Worm (Caenorhabditis elegans) whole organism, midembryonic: Measurements from ENCODE around the gene H20J04.1.

Source experiments
- T22C8.4 ChIP-seq: fragments of 200-800 bp; sonication (Bioruptor generic); IDR thresholded peaks from 2 replicates; pipeline ENCODE4 v1.3.6; 2022; ENCODE audit warnings: missing genetic modification characterization, missing compliant biosample characterization
- cog-1 ChIP-seq: sonication (generic microtip); optimal IDR thresholded peaks from 2 replicates; lab custom pipeline; 2016; ENCODE audit warnings: missing genetic modification characterization, missing compliant biosample characterization
- flt-1 ChIP-seq: fragments of 200-800 bp; sonication (Bioruptor generic); IDR thresholded peaks from 2 replicates; pipeline ENCODE4 v1.3.6; 2022; ENCODE audit warnings: missing genetic modification characterization, missing compliant biosample characterization
- klf-2 ChIP-seq: fragments of 200-800 bp; sonication (Bioruptor generic); conservative IDR thresholded peaks from 2 replicates; pipeline ENCODE4 v1.3.6; 2022; ENCODE audit warnings: missing genetic modification reagents, missing genetic modification characterization, missing compliant biosample characterization
- med-1 ChIP-seq: sonication (generic microtip); optimal IDR thresholded peaks from 2 replicates; lab custom pipeline; 2017; ENCODE audit warnings: missing genetic modification characterization, mild to moderate bottlenecking, missing compliant biosample characterization, antibody characterized with exemption, missing genetic modification reagents; ENCODE audit not compliant: insufficient read depth
- ref-1 ChIP-seq: fragments of 200-800 bp; sonication (Bioruptor generic); conservative IDR thresholded peaks from 2 replicates; pipeline ENCODE4 v1.3.6; 2022; ENCODE audit warnings: missing genetic modification reagents, missing genetic modification characterization, missing compliant biosample characterization
- tab-1 ChIP-seq: fragments of 200-800 bp; sonication (Bioruptor generic); IDR thresholded peaks from 2 replicates; pipeline ENCODE4 v1.3.6; 2022; ENCODE audit warnings: missing genetic modification characterization, missing compliant biosample characterization
- ztf-29 ChIP-seq: fragments of 200-800 bp; sonication (Bioruptor generic); IDR thresholded peaks from 2 replicates; pipeline ENCODE4 v1.3.6; 2022; ENCODE audit warnings: missing genetic modification reagents, missing genetic modification characterization, missing compliant biosample characterization

DNA sequence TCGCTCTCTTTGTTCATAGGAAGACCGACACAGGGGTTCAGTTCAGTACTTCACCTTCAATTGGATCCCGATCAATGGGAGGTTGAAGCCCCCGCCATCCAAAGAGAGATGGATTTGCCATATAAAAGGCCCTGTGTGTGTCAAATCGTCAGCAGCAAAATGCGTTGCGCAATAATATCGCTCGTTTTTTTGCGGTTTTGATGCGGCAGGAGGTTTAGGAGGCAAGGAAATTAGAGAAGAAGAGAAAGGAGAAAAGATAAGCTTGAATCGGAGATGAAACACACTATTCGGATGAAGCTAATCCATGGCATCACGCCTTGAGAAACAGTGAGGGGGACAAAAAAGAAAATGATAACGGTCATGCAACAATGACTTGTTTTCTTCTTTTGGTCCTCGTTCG lies 39.0 kb downstream of the H20J04.1 start:
- TF ChIP-seq klf-2 (GFP tag; lab: Robert Waterston, UW) (no peak), med-1 (no peak), T22C8.4 (GFP tag; lab: Robert Waterston, UW) (no peak), ref-1 (no peak), ztf-29 (GFP tag; lab: Robert Waterston, UW) (no peak), cog-1 (no peak), flt-1 (GFP tag; lab: Robert Waterston, UW) (no peak), tab-1 (GFP tag; lab: Robert Waterston, UW) (no peak)
